Fruit fly (Drosophila melanogaster) whole organism, prepupa: Measurements from ENCODE around the gene CG31560.

Experiments used
- Blimp-1 ChIP-seq: fragments of 200-800 bp; sonication (Bioruptor generic); optimal IDR thresholded peaks from 3 replicates; lab custom pipeline; 2017; ENCODE audit warnings: missing biosample characterization, missing genetic modification characterization, mild to moderate bottlenecking, moderate library complexity, missing genetic modification reagents
- CG10631 ChIP-seq: fragments of 200-800 bp; sonication (Bioruptor generic); optimal IDR thresholded peaks from 2 replicates; lab custom pipeline; 2016; ENCODE audit warnings: missing biosample characterization, missing genetic modification characterization
- CG10669 ChIP-seq: fragments of 200-800 bp; sonication (Bioruptor generic); optimal IDR thresholded peaks from 3 replicates; lab custom pipeline; 2018; ENCODE audit warnings: missing biosample characterization, mild to moderate bottlenecking, missing genetic modification characterization, moderate library complexity
- CG11294 ChIP-seq: fragments of 200-800 bp; sonication (Bioruptor generic); IDR thresholded peaks from 2 replicates; pipeline ENCODE4 v1.3.6; 2022; ENCODE audit warnings: missing biosample characterization, missing genetic modification characterization
- CG11762 ChIP-seq: fragments of 200-800 bp; sonication (Bioruptor generic); optimal IDR thresholded peaks from 3 replicates; lab custom pipeline; 2016; ENCODE audit warnings: missing biosample characterization, missing genetic modification characterization; ENCODE audit not compliant: insufficient read depth
- CG11902 ChIP-seq: fragments of 200-800 bp; sonication (Bioruptor generic); optimal IDR thresholded peaks from 3 replicates; lab custom pipeline; 2016; ENCODE audit warnings: missing biosample characterization, missing genetic modification characterization
- CG1621 ChIP-seq: fragments of 200-800 bp; sonication (Bioruptor generic); optimal IDR thresholded peaks from 3 replicates; lab custom pipeline; 2018; ENCODE audit warnings: missing biosample characterization, mild to moderate bottlenecking, missing genetic modification characterization
- CG16779 ChIP-seq: fragments of 200-800 bp; sonication (Bioruptor generic); optimal IDR thresholded peaks from 3 replicates; lab custom pipeline; 2017; ENCODE audit warnings: missing biosample characterization, mild to moderate bottlenecking, missing genetic modification characterization
- CG32006 ChIP-seq: fragments of 200-800 bp; sonication (Bioruptor generic); optimal IDR thresholded peaks from 3 replicates; lab custom pipeline; 2017; ENCODE audit warnings: missing biosample characterization, mild to moderate bottlenecking, missing genetic modification characterization
- CG6163 ChIP-seq: fragments of 200-800 bp; sonication (Bioruptor generic); IDR thresholded peaks from 3 replicates; pipeline ENCODE4 v1.3.6; 2022; ENCODE audit warnings: missing biosample characterization, missing genetic modification characterization
- CG6276 ChIP-seq: fragments of 200-800 bp; sonication (Bioruptor generic); optimal IDR thresholded peaks from 2 replicates; lab custom pipeline; 2017; ENCODE audit warnings: missing biosample characterization, mild to moderate bottlenecking, missing genetic modification characterization
- CG7368 ChIP-seq: fragments of 200-800 bp; sonication (Bioruptor generic); optimal IDR thresholded peaks from 3 replicates; lab custom pipeline; 2016; ENCODE audit warnings: missing biosample characterization, missing genetic modification characterization
- CG8319 ChIP-seq: fragments of 200-800 bp; sonication (Bioruptor generic); optimal IDR thresholded peaks from 3 replicates; lab custom pipeline; 2016; ENCODE audit warnings: missing biosample characterization, missing genetic modification characterization
- CG8632 ChIP-seq: fragments of 200-800 bp; sonication (Bioruptor generic); optimal IDR thresholded peaks from 3 replicates; lab custom pipeline; 2016; ENCODE audit warnings: missing biosample characterization, missing genetic modification characterization
- CG9139 ChIP-seq: fragments of 200-800 bp; sonication (Bioruptor generic); optimal IDR thresholded peaks from 3 replicates; lab custom pipeline; 2017; ENCODE audit warnings: missing biosample characterization, mild to moderate bottlenecking, missing genetic modification characterization
- Eip75B ChIP-seq: fragments of 200-800 bp; sonication (Bioruptor generic); optimal IDR thresholded peaks from 3 replicates; lab custom pipeline; 2016; ENCODE audit warnings: missing biosample characterization, missing genetic modification characterization
- Eip78C ChIP-seq: fragments of 200-800 bp; sonication (Bioruptor generic); peaks from one replicate; lab custom pipeline; 2016; ENCODE audit warnings: missing biosample characterization, missing genetic modification characterization
- Eip93F ChIP-seq: fragments of 200-800 bp; sonication (Bioruptor generic); optimal IDR thresholded peaks from 2 replicates; lab custom pipeline; 2016; ENCODE audit warnings: missing biosample characterization, mild to moderate bottlenecking, missing genetic modification characterization
- Ets21C ChIP-seq: fragments of 200-800 bp; sonication (Bioruptor generic); optimal IDR thresholded peaks from 3 replicates; lab custom pipeline; 2016; ENCODE audit warnings: missing biosample characterization, missing genetic modification characterization
- Met ChIP-seq: fragments of 200-800 bp; sonication (Bioruptor generic); optimal IDR thresholded peaks from 3 replicates; lab custom pipeline; 2016; ENCODE audit warnings: missing biosample characterization, missing genetic modification characterization
- Sox14 ChIP-seq: fragments of 200-800 bp; sonication (Bioruptor generic); optimal IDR thresholded peaks from 3 replicates; lab custom pipeline; 2016; ENCODE audit warnings: missing biosample characterization, missing genetic modification characterization
- achi ChIP-seq: fragments of 200-800 bp; sonication (Bioruptor generic); optimal IDR thresholded peaks from 3 replicates; lab custom pipeline; 2016; ENCODE audit warnings: missing biosample characterization, missing genetic modification characterization
- acj6 ChIP-seq: fragments of 200-800 bp; sonication (Bioruptor generic); optimal IDR thresholded peaks from 3 replicates; lab custom pipeline; 2016; ENCODE audit warnings: missing biosample characterization, missing genetic modification characterization
- cyc ChIP-seq: fragments of 200-800 bp; sonication (Bioruptor generic); optimal IDR thresholded peaks from 3 replicates; lab custom pipeline; 2016; ENCODE audit warnings: missing biosample characterization, missing genetic modification characterization
- dac ChIP-seq: fragments of 200-800 bp; sonication (Bioruptor generic); optimal IDR thresholded peaks from 2 replicates; lab custom pipeline; 2017; ENCODE audit warnings: missing biosample characterization, mild to moderate bottlenecking, missing genetic modification characterization
- dsx ChIP-seq: fragments of 200-800 bp; optimal IDR thresholded peaks from 3 replicates; lab custom pipeline; 2019; ENCODE audit warnings: missing biosample characterization, mild to moderate bottlenecking, missing genetic modification characterization, moderate library complexity; ENCODE audit not compliant: poor library complexity, severe bottlenecking
- eg ChIP-seq: fragments of 200-800 bp; sonication (Bioruptor generic); IDR thresholded peaks from 3 replicates; pipeline ENCODE4 v1.3.6; 2022; ENCODE audit warnings: missing biosample characterization, missing genetic modification characterization
- esn ChIP-seq: fragments of 200-800 bp; sonication (Bioruptor generic); optimal IDR thresholded peaks from 2 replicates; lab custom pipeline; 2016; ENCODE audit warnings: missing biosample characterization, mild to moderate bottlenecking, missing genetic modification characterization, moderate library complexity
- fd59A ChIP-seq: fragments of 200-800 bp; sonication (Bioruptor generic); optimal IDR thresholded peaks from 2 replicates; lab custom pipeline; 2017; ENCODE audit warnings: missing biosample characterization, mild to moderate bottlenecking, missing genetic modification characterization, missing genetic modification reagents
- fd85E ChIP-seq: fragments of 200-800 bp; sonication (Bioruptor generic); optimal IDR thresholded peaks from 3 replicates; lab custom pipeline; 2016; ENCODE audit warnings: missing biosample characterization, missing genetic modification characterization
- lz ChIP-seq: fragments of 200-800 bp; sonication (Bioruptor generic); optimal IDR thresholded peaks from 3 replicates; lab custom pipeline; 2016; ENCODE audit warnings: missing biosample characterization, missing genetic modification characterization
- spab ChIP-seq: fragments of 200-800 bp; sonication (Bioruptor generic); optimal IDR thresholded peaks from 2 replicates; lab custom pipeline; 2017; ENCODE audit warnings: missing biosample characterization, mild to moderate bottlenecking, missing genetic modification characterization, missing genetic modification reagents
- svp ChIP-seq: fragments of 200-800 bp; sonication (Bioruptor generic); peaks from one replicate; lab custom pipeline; 2016; ENCODE audit warnings: missing biosample characterization, missing genetic modification characterization
- topi ChIP-seq: fragments of 200-800 bp; sonication (Bioruptor generic); optimal IDR thresholded peaks from 3 replicates; lab custom pipeline; 2016; ENCODE audit warnings: missing biosample characterization, missing genetic modification characterization
- vri ChIP-seq: fragments of 200-800 bp; sonication (Bioruptor generic); optimal IDR thresholded peaks from 3 replicates; lab custom pipeline; 2016; ENCODE audit warnings: missing biosample characterization, mild to moderate bottlenecking, missing genetic modification characterization

The CG31560 gene

dm6 chr3R:6290289-6290688 lies 19.5 kb upstream of the CG31560 start:
- TF ChIP-seq esn (no peak), dsx (GFP tag; lab: Kevin White, UChicago) (no peak), Blimp-1 (no peak), cyc (GFP tag; lab: Kevin White, UChicago) (no peak), CG11294 (no peak), CG10669 (no peak)

- TF ChIP-seq CG32006, result peak; percentile 3
- no peak for TF ChIP-seq achi (GFP tag; lab: Kevin White, UChicago)
- no peak for TF ChIP-seq CG8319 (GFP tag; lab: Kevin White, UChicago)
These were observed 18.3 kb upstream of the CG31560 start, which contains the start of gene Osi13 for dm6 chr3R:6291437-6291836. Gene Osi13 (plus strand): TSS chr3R:6291737.

- TF ChIP-seq CG7368 (GFP tag; lab: Kevin White, UChicago) (no peak), CG1621 (tag; lab: Kevin White, UChicago) (no peak), dac (no peak), eg (no peak), CG11902 (GFP tag; lab: Kevin White, UChicago) (no peak), Met (GFP tag; lab: Kevin White, UChicago) (no peak), fd59A (GFP tag; lab: Kevin White, UChicago) (no peak), CG9139 (no peak)
These were observed 15.7 kb upstream of the CG31560 start for dm6 chr3R:6294046-6294445.

DNA sequence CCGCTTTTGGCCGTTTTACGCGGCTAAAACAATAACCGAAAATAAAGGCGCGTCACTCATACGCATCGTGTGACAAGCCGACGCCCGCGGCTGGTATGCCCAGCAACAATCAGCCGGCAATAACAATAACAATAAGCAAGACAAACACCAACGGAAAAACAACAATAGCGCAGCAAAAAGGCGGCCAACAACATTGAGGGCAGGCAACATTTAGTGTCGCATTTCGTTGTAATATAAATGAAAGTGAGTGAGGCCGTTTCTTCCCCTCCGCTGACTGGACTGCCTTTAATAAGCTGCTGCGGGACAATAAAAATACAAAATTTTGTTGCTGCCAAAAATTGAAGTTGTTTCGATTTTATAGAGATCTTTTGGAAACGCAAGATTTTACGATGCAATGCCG lies 12.6 kb upstream of the CG31560 start:
- TF ChIP-seq fd85E (GFP tag; lab: Kevin White, UChicago) (no peak), CG16779 (tag; lab: Kevin White, UChicago) (no peak), eg (no peak), cyc (GFP tag; lab: Kevin White, UChicago) (no peak), acj6 (no peak), Eip75B (no peak), CG10631 (GFP tag; lab: Kevin White, UChicago) (no peak), CG6163 (GFP tag; lab: Robert Waterston, UW) (no peak), CG1621 (tag; lab: Kevin White, UChicago) (no peak), Eip93F (GFP tag; lab: Kevin White, UChicago) (no peak), lz (GFP tag; lab: Kevin White, UChicago) (no peak), CG11762 (GFP tag; lab: Kevin White, UChicago) (no peak), Eip78C (GFP tag; lab: Kevin White, UChicago) (no peak), CG10669 (no peak), dsx (GFP tag; lab: Kevin White, UChicago) (no peak)

dm6 chr3R:6298828-6299227 lies 10.9 kb upstream of the CG31560 start, which contains the start of gene Osi14:
Gene Osi14 (plus strand): TSS chr3R:6299128.
- TF ChIP-seq Sox14 (no peak), spab (no peak), vri (GFP tag; lab: Kevin White, UChicago) (no peak), topi (no peak)
- TF ChIP-seq, all 60 proteins: peak for 0

dm6 chr3R:6301257-6301839 lies 8.4 kb upstream of the CG31560 start, which contains the start of gene Osi15:
Gene Osi15 (plus strand): TSS chr3R:6301804.
- TF ChIP-seq Ets21C (GFP tag; lab: Kevin White, UChicago) (no peak), svp (GFP tag; lab: Kevin White, UChicago) (peak; percentile 41), CG8319 (GFP tag; lab: Kevin White, UChicago) (no peak), CG8632 (GFP tag; lab: Kevin White, UChicago) (no peak), CG6276 (no peak), topi (no peak)
- TF ChIP-seq, all 60 proteins: peak for 1
